Worm (Caenorhabditis elegans) whole organism, L1 larva: Measurements from ENCODE around the gene F40G9.8.

Source experiments
- blmp-1 ChIP-seq: fragments of 150-350 bp; optimal IDR thresholded peaks from 2 replicates; lab custom pipeline; 2014; ENCODE audit warnings: missing biosample characterization, missing genetic modification characterization
- egl-27 ChIP-seq, 2 experiments: fragments of 150-350 bp in 1 of 2; sonication (generic microtip); optimal IDR thresholded peaks; 3 replicates each; lab custom pipeline; 2017 to 2018; ENCODE audit warnings: missing biosample characterization in 2 of 2, missing genetic modification characterization in 2 of 2, missing genetic modification reagents in 2 of 2
- fos-1 ChIP-seq: fragments of 150-350 bp; optimal IDR thresholded peaks from 2 replicates; lab custom pipeline; 2014; ENCODE audit warnings: missing biosample characterization, missing genetic modification characterization
- lin-13 ChIP-seq: fragments of 150-350 bp; optimal IDR thresholded peaks from 2 replicates; lab custom pipeline; 2014; ENCODE audit warnings: missing biosample characterization, missing genetic modification reagents, missing genetic modification characterization
- mdl-1 ChIP-seq, 2 experiments: fragments of 150-350 bp; optimal IDR thresholded peaks; 2 replicates each; lab custom pipeline; 2014 to 2017; ENCODE audit warnings: missing biosample characterization in 2 of 2, missing genetic modification characterization in 2 of 2, inconsistent platforms in 1 of 2
- skn-1 ChIP-seq: fragments of 150-350 bp; optimal IDR thresholded peaks from 2 replicates; lab custom pipeline; 2014; ENCODE audit warnings: missing biosample characterization, missing genetic modification characterization
- tlp-1 ChIP-seq: fragments of 150-350 bp; optimal IDR thresholded peaks from 2 replicates; lab custom pipeline; 2014; ENCODE audit warnings: missing biosample characterization, missing genetic modification characterization
- unc-62 ChIP-seq: fragments of 150-350 bp; optimal IDR thresholded peaks from 2 replicates; lab custom pipeline; 2014; ENCODE audit warnings: missing biosample characterization, missing genetic modification reagents, missing genetic modification characterization
- unc-86 ChIP-seq: sonication (generic microtip); optimal IDR thresholded peaks from 2 replicates; lab custom pipeline; 2016; ENCODE audit warnings: missing genetic modification characterization, missing compliant biosample characterization
- zip-4 ChIP-seq: fragments of 200-800 bp; sonication (Bioruptor generic); optimal IDR thresholded peaks from 2 replicates; lab custom pipeline; 2018; ENCODE audit warnings: mild to moderate bottlenecking, missing genetic modification characterization, moderate library complexity, missing compliant biosample characterization

ce11 chrIII:164775-165174 is at the start of gene F40G9.8:
- TF ChIP-seq mdl-1 (tag; optimal IDR thresholded peaks at IDR 0.05; lab: Kevin White, UChicago) = no peak
- TF ChIP-seq unc-86 (tag; lab: Kevin White, UChicago) = no peak
- no peak for TF ChIP-seq blmp-1
- no peak for TF ChIP-seq tlp-1 (tag; lab: Kevin White, UChicago)
- no peak for TF ChIP-seq unc-62
- no peak for TF ChIP-seq lin-13 (GFP tag; lab: Kevin White, UChicago)
- no peak for TF ChIP-seq egl-27 (tag; optimal IDR thresholded peaks at IDR 0.05; lab: Kevin White, UChicago)
- no peak for TF ChIP-seq fos-1 (tag; lab: Kevin White, UChicago)
- TF ChIP-seq skn-1 = no peak
- no peak for TF ChIP-seq zip-4 (GFP tag; lab: Kevin White, UChicago)
